Worm (Caenorhabditis elegans) whole organism, mixed stage, embryonic: ENCODE data around the gene C14A6.5.

ENCODE experiments used
- ces-1 ChIP-seq: fragments of 150-350 bp; optimal IDR thresholded peaks from 2 replicates; lab custom pipeline; 2014; ENCODE audit warnings: missing biosample characterization, missing genetic modification reagents, missing genetic modification characterization
- hlh-1 ChIP-seq: fragments of 150-350 bp; optimal IDR thresholded peaks from 2 replicates; lab custom pipeline; 2014; ENCODE audit warnings: missing biosample characterization, missing genetic modification reagents, missing genetic modification characterization
- mep-1 ChIP-seq: fragments of 150-350 bp; optimal IDR thresholded peaks from 2 replicates; lab custom pipeline; 2017; ENCODE audit warnings: missing biosample characterization, missing genetic modification reagents, missing genetic modification characterization, inconsistent platforms
- nhr-76 ChIP-seq: sonication (generic microtip); optimal IDR thresholded peaks from 2 replicates; lab custom pipeline; 2017; ENCODE audit warnings: missing biosample characterization, missing genetic modification characterization
- pha-4 ChIP-seq: fragments of 150-350 bp; optimal IDR thresholded peaks from 2 replicates; lab custom pipeline; 2018; ENCODE audit warnings: missing biosample characterization, missing genetic modification reagents, missing genetic modification characterization
- snpc-4 ChIP-seq: fragments of 150-350 bp; optimal IDR thresholded peaks from 2 replicates; lab custom pipeline; 2014; ENCODE audit warnings: missing biosample characterization, missing genetic modification characterization
- unc-39 ChIP-seq: fragments of 150-350 bp; optimal IDR thresholded peaks from 2 replicates; lab custom pipeline; 2014; ENCODE audit warnings: missing biosample characterization, missing genetic modification characterization

ce11 chrV:18157707-18158106 is 7.0 kb downstream of the C14A6.5 start, which contains the start of gene clec-48:
- TF ChIP-seq nhr-76 (no peak), ces-1 (no peak), pha-4 (tag; lab: Kevin White, UChicago) (no peak), hlh-1 (tag; lab: Kevin White, UChicago) (no peak), unc-39 (tag; lab: Kevin White, UChicago) (no peak), snpc-4 (tag; lab: Kevin White, UChicago) (no peak), mep-1 (tag; lab: Kevin White, UChicago) (no peak)
